Worm (Caenorhabditis elegans) whole organism, L1 larva: Measurements from ENCODE around the gene C16C8.7.

Experiments
- ceh-90 ChIP-seq: sonication (generic microtip); optimal IDR thresholded peaks from 2 replicates; lab custom pipeline; 2016; ENCODE audit warnings: missing genetic modification characterization, missing compliant biosample characterization
- egl-27 ChIP-seq, 2 experiments: fragments of 150-350 bp in 1 of 2; sonication (generic microtip); optimal IDR thresholded peaks; 3 replicates each; lab custom pipeline; 2017 to 2018; ENCODE audit warnings: missing biosample characterization in 2 of 2, missing genetic modification characterization in 2 of 2, missing genetic modification reagents in 2 of 2
- elt-3 ChIP-seq, 6 experiments: fragments of 150-350 bp in 1 of 6; sonication (generic microtip); optimal IDR thresholded peaks; 2 replicates each; lab custom pipeline; 2017 to 2018; ENCODE audit warnings: missing biosample characterization in 6 of 6, missing genetic modification characterization in 6 of 6, inconsistent platforms in 1 of 6
- lin-13 ChIP-seq: fragments of 150-350 bp; optimal IDR thresholded peaks from 2 replicates; lab custom pipeline; 2014; ENCODE audit warnings: missing biosample characterization, missing genetic modification reagents, missing genetic modification characterization
- lin-15B ChIP-seq: fragments of 150-350 bp; sonication (generic microtip); optimal IDR thresholded peaks from 3 replicates; lab custom pipeline; 2014; ENCODE audit warnings: missing biosample characterization, missing genetic modification characterization
- mdl-1 ChIP-seq, 2 experiments: fragments of 150-350 bp; optimal IDR thresholded peaks; 2 replicates each; lab custom pipeline; 2014 to 2017; ENCODE audit warnings: missing biosample characterization in 2 of 2, missing genetic modification characterization in 2 of 2, inconsistent platforms in 1 of 2
- nhr-12 ChIP-seq: sonication (generic microtip); optimal IDR thresholded peaks from 2 replicates; lab custom pipeline; 2017; ENCODE audit warnings: missing biosample characterization, missing genetic modification characterization
- nhr-76 ChIP-seq: sonication (generic microtip); optimal IDR thresholded peaks from 2 replicates; lab custom pipeline; 2017; ENCODE audit warnings: missing biosample characterization, missing genetic modification characterization
- sptf-1 ChIP-seq: fragments of 150-350 bp; optimal IDR thresholded peaks from 2 replicates; lab custom pipeline; 2014; ENCODE audit warnings: missing biosample characterization, missing genetic modification characterization
- unc-130 ChIP-seq: fragments of 150-350 bp; optimal IDR thresholded peaks from 2 replicates; lab custom pipeline; 2017; ENCODE audit warnings: missing biosample characterization, missing genetic modification characterization, inconsistent platforms
- ztf-4 ChIP-seq: fragments of 150-350 bp; optimal IDR thresholded peaks from 2 replicates; lab custom pipeline; 2014; ENCODE audit warnings: missing biosample characterization, missing genetic modification characterization

DNA sequence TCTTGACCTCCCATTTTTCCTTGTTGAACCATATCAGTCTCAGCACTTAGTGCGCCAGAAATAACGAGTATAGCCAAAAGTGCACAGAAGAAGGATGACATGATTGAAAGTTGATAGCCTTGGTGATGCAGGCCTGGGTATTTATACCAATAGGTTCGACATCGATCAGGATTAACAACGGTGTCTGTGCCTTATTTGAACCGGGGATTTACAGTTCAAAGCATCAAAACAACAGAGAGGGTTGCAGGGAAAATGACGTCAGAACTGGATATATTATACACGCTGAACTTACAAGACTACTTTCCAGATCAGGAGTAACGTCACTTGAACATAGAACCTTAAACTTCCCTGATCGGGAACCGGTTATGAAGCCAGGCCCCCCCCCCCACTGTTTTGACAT, 12.4 kb upstream of the C16C8.7 start, which contains the start of gene Y49F6B.12:
- TF ChIP-seq ztf-4 (tag; lab: Kevin White, UChicago) (no peak), nhr-76 (tag; lab: Kevin White, UChicago) (no peak), elt-3 (tag; optimal IDR thresholded peaks at IDR 0.05; lab: Kevin White, UChicago) (no peak), nhr-12 (tag; lab: Kevin White, UChicago) (no peak), mdl-1 (tag; optimal IDR thresholded peaks at IDR 0.05; lab: Kevin White, UChicago) (no peak), sptf-1 (no peak), ceh-90 (tag; lab: Kevin White, UChicago) (no peak), lin-15B (no peak), unc-130 (no peak), egl-27 (tag; optimal IDR thresholded peaks at IDR 0.05; lab: Kevin White, UChicago) (no peak), lin-13 (GFP tag; lab: Kevin White, UChicago) (no peak)
